Worm (Caenorhabditis elegans): ENCODE data around the gene hlh-30.

The hlh-30 gene

ce11 chrIV:4008440-4008839 lies 26.3 kb downstream of the hlh-30 start:
- TF ChIP-seq dpl-1 (GFP tag; optimal IDR thresholded peaks at IDR 0.05) (no peak), blmp-1 (tag; optimal IDR thresholded peaks at IDR 0.05) (peak; percentile 95), efl-1 (optimal IDR thresholded peaks at IDR 0.05) (no peak), efl-1 (GFP tag; optimal IDR thresholded peaks at IDR 0.05 in 1 of 2) (peak in 1 of 2 experiments; percentile 1), lin-14 (GFP tag; optimal IDR thresholded peaks at IDR 0.05) (peak; percentile 34), jun-1 (tag; optimal IDR thresholded peaks at IDR 0.05) (no peak)

DNA sequence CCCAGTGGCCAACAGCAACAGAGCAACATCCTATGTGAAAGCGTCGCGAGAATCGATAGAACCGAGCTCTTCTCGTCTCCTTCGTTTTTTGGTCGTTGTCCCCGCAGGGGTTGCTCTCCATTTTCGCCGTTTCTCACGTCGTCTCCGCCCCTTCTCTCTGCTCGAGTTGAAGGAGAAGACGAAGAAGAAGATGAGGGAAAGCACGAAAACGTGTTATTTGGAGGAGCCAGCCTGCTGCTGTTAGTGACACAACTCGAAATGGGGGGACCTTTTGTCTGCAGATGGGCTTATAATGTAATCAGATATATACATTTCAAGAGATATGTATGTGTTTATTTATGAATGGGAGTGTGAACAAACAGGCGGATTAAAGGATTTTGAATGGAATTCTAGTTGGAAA lies 27.1 kb downstream of the hlh-30 start, which contains the start of gene W02C12.2:
Gene W02C12.2, minus strand, starts transcription at position 277 of the 400 bp plus-strand sequence.
- TF ChIP-seq unc-86 (tag; optimal IDR thresholded peaks at IDR 0.05) = no peak
- TF ChIP-seq rnt-1 (tag; optimal IDR thresholded peaks at IDR 0.05) = peak; percentile 6
- TF ChIP-seq nhr-28 (tag; optimal IDR thresholded peaks at IDR 0.05) = no peak
- no peak for TF ChIP-seq tlp-1 (tag; optimal IDR thresholded peaks at IDR 0.05)
- peak; percentile 71 for TF ChIP-seq lin-14 (GFP tag; optimal IDR thresholded peaks at IDR 0.05)
- no peak for TF ChIP-seq nhr-71 (tag; optimal IDR thresholded peaks at IDR 0.05)
- TF ChIP-seq nhr-85 (tag) = no peak
- no peak for TF ChIP-seq ces-1 (GFP tag; optimal IDR thresholded peaks at IDR 0.05)
- TF ChIP-seq sox-4 (tag; optimal IDR thresholded peaks at IDR 0.05) = no peak
- TF ChIP-seq unc-30 (tag; optimal IDR thresholded peaks at IDR 0.05) = no peak
- TF ChIP-seq ets-5 (GFP tag; IDR thresholded peaks at IDR 0.05) = no peak
- no peak for TF ChIP-seq ztf-4 (tag; optimal IDR thresholded peaks at IDR 0.05)
- TF ChIP-seq isw-1 (GFP tag; IDR thresholded peaks at IDR 0.05) = no peak
- no peak for TF ChIP-seq pag-3 (tag; optimal IDR thresholded peaks at IDR 0.05; ENCODE audit: borderline replicate concordance, insufficient read depth)
- TF ChIP-seq nhr-11 (tag; optimal IDR thresholded peaks at IDR 0.05) = no peak
- peak in 1 of 3 experiments; percentile 44 for TF ChIP-seq ceh-82 (tag; optimal IDR thresholded peaks at IDR 0.05)
- TF ChIP-seq nhr-19 (GFP tag; conservative IDR thresholded peaks at IDR 0.05) = no peak
- TF ChIP-seq elt-2 (tag; optimal IDR thresholded peaks at IDR 0.05) = no peak
- no peak for TF ChIP-seq grh-1 (GFP tag; IDR thresholded peaks at IDR 0.05)
- no peak for TF ChIP-seq sup-37 (GFP tag; optimal IDR thresholded peaks at IDR 0.05)
- peak in 1 of 2 experiments; percentile 9 for TF ChIP-seq lin-35 (GFP tag; optimal IDR thresholded peaks at IDR 0.05)
- TF ChIP-seq nhr-76 (tag; optimal IDR thresholded peaks at IDR 0.05) = no peak
- no peak for TF ChIP-seq fkh-10 (GFP tag; optimal IDR thresholded peaks at IDR 0.05)

DNA sequence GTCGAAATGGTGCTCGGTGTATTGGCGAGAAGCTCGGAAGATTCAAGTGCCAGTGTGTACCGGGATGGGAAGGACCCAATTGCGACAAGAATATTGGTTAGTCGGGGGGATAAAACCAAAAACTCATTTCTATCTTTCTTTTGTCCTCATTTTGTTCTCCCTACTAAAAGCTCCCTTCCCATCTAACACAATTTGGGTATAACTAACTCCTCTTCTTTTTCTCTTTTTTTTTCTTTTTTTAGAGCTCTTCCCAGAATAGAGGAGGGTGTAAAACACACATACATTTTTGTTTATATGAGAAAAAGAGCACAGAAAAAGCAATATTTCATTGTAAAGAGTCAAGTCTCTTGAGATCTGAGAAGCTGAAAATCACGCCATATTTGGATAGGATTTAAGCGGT lies 29.6 kb downstream of the hlh-30 start:
- TF ChIP-seq ceh-90 (tag; optimal IDR thresholded peaks at IDR 0.05) = no peak
- no peak for TF ChIP-seq xbp-1 (tag; optimal IDR thresholded peaks at IDR 0.05)
- peak; percentile 58 for TF ChIP-seq lin-14 (GFP tag; optimal IDR thresholded peaks at IDR 0.05)
- no peak for TF ChIP-seq lsy-2 (tag; optimal IDR thresholded peaks at IDR 0.05)
- TF ChIP-seq fkh-10 (GFP tag; optimal IDR thresholded peaks at IDR 0.05) = peak; percentile 42
- TF ChIP-seq jun-1 (tag; optimal IDR thresholded peaks at IDR 0.05) = no peak

DNA sequence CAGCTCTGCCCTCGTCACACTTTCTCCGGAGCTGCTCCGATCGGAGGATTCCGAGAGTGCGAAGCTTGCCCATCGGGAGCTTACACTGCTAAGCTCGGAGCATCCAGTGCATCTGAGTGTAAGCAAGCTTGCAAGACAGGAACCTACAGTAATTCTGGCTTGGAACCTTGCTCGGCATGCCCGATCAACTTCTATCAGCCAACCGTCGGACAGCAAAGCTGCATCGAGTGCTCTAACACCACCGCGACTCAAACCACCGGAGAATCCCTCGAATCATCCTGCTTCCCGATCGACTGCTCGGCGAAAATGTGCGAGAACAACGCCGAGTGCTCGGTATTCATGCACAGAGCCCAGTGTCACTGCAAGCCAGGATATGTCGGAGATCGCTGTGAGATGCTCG lies 30.5 kb downstream of the hlh-30 start:
- no peak for TF ChIP-seq lin-35 (GFP tag; optimal IDR thresholded peaks at IDR 0.05)
- TF ChIP-seq lin-14 (GFP tag; optimal IDR thresholded peaks at IDR 0.05) = no peak
- no peak for TF ChIP-seq ceh-90 (tag; optimal IDR thresholded peaks at IDR 0.05)
- TF ChIP-seq aha-1 (tag; optimal IDR thresholded peaks at IDR 0.05) = no peak
- TF ChIP-seq skn-1 (tag; optimal IDR thresholded peaks at IDR 0.05) = no peak
- TF ChIP-seq C04F5.9 (tag; optimal IDR thresholded peaks at IDR 0.05) = no peak
- TF ChIP-seq blmp-1 (tag; optimal IDR thresholded peaks at IDR 0.05) = no peak
- no peak for TF ChIP-seq vab-15 (tag; optimal IDR thresholded peaks at IDR 0.05)
- no peak for TF ChIP-seq mab-9 (GFP tag; IDR thresholded peaks at IDR 0.05)
- no peak for TF ChIP-seq ceh-63 (GFP tag; optimal IDR thresholded peaks at IDR 0.05)
- TF ChIP-seq sox-4 (tag; optimal IDR thresholded peaks at IDR 0.05) = no peak
- TF ChIP-seq zag-1 (tag; optimal IDR thresholded peaks at IDR 0.05) = no peak
- TF ChIP-seq efl-3 (GFP tag; optimal IDR thresholded peaks at IDR 0.05) = no peak
- no peak for TF ChIP-seq mep-1 (tag; optimal IDR thresholded peaks at IDR 0.05)

All from whole organism, L1 larva.